Worm (Caenorhabditis elegans) whole organism, L3 larva: ENCODE measurements around the gene ZC376.8.

Source experiments
- ZK546.5 ChIP-seq: sonication (generic microtip); optimal IDR thresholded peaks from 2 replicates; lab custom pipeline; 2017; ENCODE audit warnings: missing biosample characterization, missing genetic modification characterization
- ama-1 ChIP-seq: fragments of 150-350 bp; optimal IDR thresholded peaks from 2 replicates; lab custom pipeline; 2018
- ceh-82 ChIP-seq: fragments of 150-350 bp; optimal IDR thresholded peaks from 2 replicates; lab custom pipeline; 2014; ENCODE audit warnings: missing biosample characterization, missing genetic modification characterization
- egl-27 ChIP-seq: sonication (generic microtip); optimal IDR thresholded peaks from 4 replicates; lab custom pipeline; 2017; ENCODE audit warnings: missing biosample characterization, missing genetic modification reagents, missing genetic modification characterization
- fos-1 ChIP-seq: fragments of 150-350 bp; optimal IDR thresholded peaks from 2 replicates; lab custom pipeline; 2014; ENCODE audit warnings: missing biosample characterization, missing genetic modification characterization
- unc-39 ChIP-seq: sonication (generic microtip); optimal IDR thresholded peaks from 4 replicates; lab custom pipeline; 2017; ENCODE audit warnings: missing biosample characterization, missing genetic modification characterization

Gene ZC376.8

DNA sequence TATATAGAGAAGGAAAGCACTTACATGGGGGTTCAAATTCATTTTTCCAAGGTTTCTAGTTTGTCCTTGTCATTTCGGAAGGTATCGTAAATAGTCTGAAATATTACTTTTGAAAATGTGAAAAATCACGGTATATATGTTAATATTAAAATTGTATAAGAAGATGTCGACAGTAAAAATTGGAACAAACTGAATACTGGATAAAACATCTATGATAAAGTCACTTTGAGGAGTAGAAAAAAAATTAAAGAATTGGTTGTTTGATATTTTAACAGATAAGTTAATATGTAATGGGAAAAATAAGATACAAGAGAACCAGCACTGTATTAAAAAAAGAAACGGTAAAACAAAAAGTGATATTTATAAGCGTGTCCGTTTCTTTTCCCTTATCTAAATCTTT is 46.3 kb downstream of the ZC376.8 start, which contains the start of gene nep-21:
Gene nep-21, minus strand, starts transcription at position 101 of the 400 bp plus-strand sequence.
- TF ChIP-seq egl-27 (tag; lab: Kevin White, UChicago) (no peak), ZK546.5 (tag; lab: Kevin White, UChicago) (no peak), ceh-82 (tag; lab: Kevin White, UChicago) (no peak), fos-1 (tag; lab: Kevin White, UChicago) (no peak), ama-1 (no peak), unc-39 (tag; lab: Kevin White, UChicago) (no peak)
